Fruit fly (Drosophila melanogaster) whole organism, embryonic: ENCODE measurements around the gene Lamtor1.

Source experiments
- Abd-B ChIP-seq: fragments of 200-800 bp; sonication (Bioruptor generic); optimal IDR thresholded peaks from 2 replicates; lab custom pipeline; 2018; ENCODE audit warnings: missing biosample characterization, mild to moderate bottlenecking, missing genetic modification characterization, moderate library complexity
- CG14441 ChIP-seq: fragments of 200-800 bp; sonication (Bioruptor generic); IDR thresholded peaks from 2 replicates; pipeline ENCODE4 v1.3.6; 2022; ENCODE audit warnings: missing biosample characterization, missing genetic modification characterization
- CG16813 ChIP-seq: fragments of 200-800 bp; sonication (Bioruptor generic); IDR thresholded peaks from 3 replicates; pipeline ENCODE4 v1.3.6; 2022; ENCODE audit warnings: missing biosample characterization, missing genetic modification characterization; ENCODE audit not compliant: partially characterized antibody
- CG17612 ChIP-seq: fragments of 200-800 bp; sonication (Bioruptor generic); IDR thresholded peaks from 2 replicates; pipeline ENCODE4 v1.3.6; 2022; ENCODE audit warnings: missing biosample characterization, missing genetic modification characterization
- CG18764 ChIP-seq: fragments of 200-800 bp; sonication (Bioruptor generic); optimal IDR thresholded peaks from 3 replicates; lab custom pipeline; 2016; ENCODE audit warnings: missing biosample characterization, missing genetic modification characterization
- CG32532 ChIP-seq: fragments of 200-800 bp; sonication (Bioruptor generic); IDR thresholded peaks from 2 replicates; pipeline ENCODE4 v1.3.6; 2022; ENCODE audit warnings: missing biosample characterization, missing genetic modification characterization
- CG3847 ChIP-seq: fragments of 200-800 bp; sonication (Bioruptor generic); IDR thresholded peaks from 2 replicates; pipeline ENCODE4 v1.3.6; 2022; ENCODE audit warnings: missing biosample characterization, missing genetic modification characterization
- CG4854 ChIP-seq: fragments of 200-800 bp; sonication (Bioruptor generic); optimal IDR thresholded peaks from 2 replicates; lab custom pipeline; 2016; ENCODE audit warnings: missing biosample characterization, missing genetic modification characterization, inconsistent platforms
- CG5180 ChIP-seq: fragments of 200-800 bp; sonication (Bioruptor generic); optimal IDR thresholded peaks from 3 replicates; lab custom pipeline; 2017; ENCODE audit warnings: missing biosample characterization, missing genetic modification characterization, mild to moderate bottlenecking, moderate library complexity, missing genetic modification reagents
- CG7963 ChIP-seq: fragments of 200-800 bp; sonication (Bioruptor generic); IDR thresholded peaks from 3 replicates; pipeline ENCODE4 v1.3.6; 2022; ENCODE audit warnings: missing biosample characterization, missing genetic modification characterization; ENCODE audit not compliant: partially characterized antibody
- CG7987 ChIP-seq: fragments of 200-800 bp; sonication (Bioruptor generic); optimal IDR thresholded peaks from 2 replicates; lab custom pipeline; 2018; ENCODE audit warnings: missing biosample characterization, mild to moderate bottlenecking, missing genetic modification characterization, moderate library complexity
- CG8281 ChIP-seq: fragments of 200-800 bp; sonication (Bioruptor generic); optimal IDR thresholded peaks from 2 replicates; lab custom pipeline; 2018; ENCODE audit warnings: missing biosample characterization, mild to moderate bottlenecking, missing genetic modification characterization, moderate library complexity
- CG8388 ChIP-seq: fragments of 200-800 bp; sonication (Bioruptor generic); optimal IDR thresholded peaks from 2 replicates; lab custom pipeline; 2019; ENCODE audit warnings: missing biosample characterization, mild to moderate bottlenecking, missing genetic modification characterization, moderate library complexity
- CG8924 ChIP-seq: fragments of 200-800 bp; optimal IDR thresholded peaks from 3 replicates; lab custom pipeline; 2019; ENCODE audit warnings: missing biosample characterization, mild to moderate bottlenecking, missing genetic modification characterization, moderate library complexity
- Chrac-16 ChIP-seq: fragments of 200-800 bp; sonication (Bioruptor generic); optimal IDR thresholded peaks from 3 replicates; lab custom pipeline; 2016; ENCODE audit warnings: missing biosample characterization, missing genetic modification characterization
- CkIIα-i1 ChIP-seq: fragments of 200-800 bp; sonication (Bioruptor generic); IDR thresholded peaks from 2 replicates; pipeline ENCODE4 v1.3.6; 2022; ENCODE audit warnings: missing biosample characterization, missing genetic modification characterization
- Dp ChIP-seq: fragments of 200-800 bp; sonication (Bioruptor generic); optimal IDR thresholded peaks from 2 replicates; lab custom pipeline; 2018; ENCODE audit warnings: missing biosample characterization, mild to moderate bottlenecking, missing genetic modification characterization, moderate library complexity
- Drgx ChIP-seq: fragments of 200-800 bp; sonication (Bioruptor generic); IDR thresholded peaks from 2 replicates; pipeline ENCODE4 v1.3.6; 2022; ENCODE audit warnings: missing biosample characterization, missing genetic modification characterization
- ERR ChIP-seq: fragments of 200-800 bp; sonication (Bioruptor generic); optimal IDR thresholded peaks from 2 replicates; lab custom pipeline; 2016; ENCODE audit warnings: missing biosample characterization, missing genetic modification characterization
- Gug ChIP-seq: fragments of 200-800 bp; sonication (Bioruptor generic); IDR thresholded peaks from 4 replicates; pipeline ENCODE4 v1.3.6; 2022; ENCODE audit warnings: missing biosample characterization, missing genetic modification characterization
- Myb ChIP-seq: fragments of 200-800 bp; sonication (Bioruptor generic); optimal IDR thresholded peaks from 2 replicates; lab custom pipeline; 2016; ENCODE audit warnings: missing biosample characterization, missing genetic modification characterization
- Opbp ChIP-seq: fragments of 200-800 bp; sonication (Bioruptor generic); IDR thresholded peaks from 3 replicates; pipeline ENCODE4 v1.3.6; 2022; ENCODE audit warnings: missing biosample characterization, missing genetic modification characterization; ENCODE audit not compliant: partially characterized antibody
- PHDP ChIP-seq: fragments of 200-800 bp; sonication (Bioruptor generic); optimal IDR thresholded peaks from 3 replicates; lab custom pipeline; 2018; ENCODE audit warnings: missing biosample characterization, mild to moderate bottlenecking, missing genetic modification characterization, moderate library complexity
- Scr ChIP-seq: fragments of 200-800 bp; sonication (Bioruptor generic); IDR thresholded peaks from 2 replicates; pipeline ENCODE4 v1.3.6; 2022; ENCODE audit warnings: missing biosample characterization, missing genetic modification characterization; ENCODE audit not compliant: partially characterized antibody
- Stat92E ChIP-seq, 3 experiments: fragments of >200 bp in 2 of 3; fragments of 200-800 bp in 1 of 3; sonication (Bioruptor generic) in 1 of 3; optimal IDR thresholded peaks; 2 replicates each; lab custom pipeline; 2017 to 2019; ENCODE audit warnings: missing biosample characterization in 3 of 3, missing genetic modification characterization in 3 of 3, mild to moderate bottlenecking in 1 of 3, moderate library complexity in 1 of 3
- bbx ChIP-seq: fragments of 200-800 bp; sonication (Bioruptor generic); IDR thresholded peaks from 2 replicates; pipeline ENCODE4 v1.3.6; 2022; ENCODE audit warnings: missing biosample characterization, missing genetic modification characterization; ENCODE audit not compliant: partially characterized antibody
- cas ChIP-seq: fragments of 200-800 bp; sonication (Bioruptor generic); IDR thresholded peaks from 2 replicates; pipeline ENCODE4 v1.3.6; 2022; ENCODE audit warnings: missing biosample characterization, missing genetic modification characterization
- caup ChIP-seq: fragments of 200-800 bp; sonication (Bioruptor generic); optimal IDR thresholded peaks from 3 replicates; lab custom pipeline; 2017; ENCODE audit warnings: missing biosample characterization, mild to moderate bottlenecking, missing genetic modification characterization, moderate library complexity; ENCODE audit not compliant: severe bottlenecking
- corto ChIP-seq: fragments of 200-800 bp; sonication (Bioruptor generic); optimal IDR thresholded peaks from 2 replicates; lab custom pipeline; 2016; ENCODE audit warnings: missing biosample characterization, mild to moderate bottlenecking, missing genetic modification characterization, moderate library complexity
- dm ChIP-seq: fragments of 200-800 bp; sonication (Bioruptor generic); optimal IDR thresholded peaks from 3 replicates; lab custom pipeline; 2016; ENCODE audit warnings: missing biosample characterization, missing genetic modification characterization
- mam ChIP-seq: fragments of 200-800 bp; sonication (Bioruptor generic); optimal IDR thresholded peaks from 3 replicates; lab custom pipeline; 2016; ENCODE audit warnings: missing biosample characterization, missing genetic modification characterization
- mld ChIP-seq: fragments of 200-800 bp; sonication (Bioruptor generic); IDR thresholded peaks from 3 replicates; pipeline ENCODE4 v1.3.6; 2022; ENCODE audit warnings: missing biosample characterization, missing genetic modification characterization; ENCODE audit not compliant: partially characterized antibody
- nmo ChIP-seq: fragments of 200-800 bp; sonication (Bioruptor generic); optimal IDR thresholded peaks from 2 replicates; lab custom pipeline; 2018; ENCODE audit warnings: missing biosample characterization, mild to moderate bottlenecking, missing genetic modification characterization, moderate library complexity
- org-1 ChIP-seq: fragments of 200-800 bp; sonication (Bioruptor generic); optimal IDR thresholded peaks from 2 replicates; lab custom pipeline; 2017; ENCODE audit warnings: missing biosample characterization, missing genetic modification characterization
- pan ChIP-seq, 4 experiments: fragments of >200 bp in 3 of 4; fragments of 200-800 bp in 1 of 4; sonication (Bioruptor generic) in 1 of 4; optimal IDR thresholded peaks in 3 of 4; IDR thresholded peaks in 1 of 4; 2 replicates each; pipeline versions ENCODE4 v1.3.6 to Lab custom; 2017 to 2022; ENCODE audit warnings: missing biosample characterization in 2 of 4, missing genetic modification characterization in 2 of 4, mixed read lengths in 1 of 4
- repo ChIP-seq: fragments of 200-800 bp; sonication (Bioruptor generic); optimal IDR thresholded peaks from 2 replicates; lab custom pipeline; 2016; ENCODE audit warnings: missing biosample characterization, missing genetic modification characterization
- stwl ChIP-seq: fragments of 200-800 bp; sonication (Bioruptor generic); optimal IDR thresholded peaks from 3 replicates; lab custom pipeline; 2018; ENCODE audit warnings: missing biosample characterization, mild to moderate bottlenecking, missing genetic modification characterization, moderate library complexity
- trh ChIP-seq: fragments of 200-800 bp; sonication (Bioruptor generic); optimal IDR thresholded peaks from 2 replicates; lab custom pipeline; 2016; ENCODE audit warnings: missing biosample characterization, missing genetic modification characterization
- unpg ChIP-seq: fragments of 200-800 bp; sonication (Bioruptor generic); optimal IDR thresholded peaks from 3 replicates; lab custom pipeline; 2018; ENCODE audit warnings: missing biosample characterization, mild to moderate bottlenecking, missing genetic modification characterization, moderate library complexity
- usp ChIP-seq: fragments of >200 bp; optimal IDR thresholded peaks from 2 replicates; lab custom pipeline; 2017; ENCODE audit warnings: missing biosample characterization, missing genetic modification characterization

Gene Lamtor1

dm6 chr3L:20006269-20007265 lies 22.3 kb downstream of the Lamtor1 start (continued):
- TF ChIP-seq corto (GFP tag; lab: Kevin White, UChicago) (no peak), CG8281 (tag; lab: Kevin White, UChicago) (no peak), CG7963 (peak; percentile 100), trh (GFP tag; lab: Kevin White, UChicago) (no peak), pan (optimal IDR thresholded peaks at IDR 0.05; lab: Kevin White, UChicago) (no peak), pan (GFP tag; optimal IDR thresholded peaks at IDR 0.05 in 1 of 2, IDR thresholded peaks at IDR 0.05 in 1 of 2) (no peak), ERR (GFP tag; lab: Kevin White, UChicago) (no peak), CG14441 (GFP tag; lab: Robert Waterston, UW) (no peak), CG18764 (GFP tag; lab: Kevin White, UChicago) (no peak), Gug (GFP tag; lab: Robert Waterston, UW) (no peak), mam (no peak), usp (no peak), CG32532 (GFP tag; lab: Robert Waterston, UW) (no peak), CkIIα-i1 (GFP tag; lab: Robert Waterston, UW) (no peak), org-1 (GFP tag; lab: Kevin White, UChicago) (no peak), Drgx (GFP tag; lab: Robert Waterston, UW) (no peak), Scr (GFP tag; lab: Robert Waterston, UW) (peak; percentile 90), PHDP (tag; lab: Kevin White, UChicago) (no peak), cas (GFP tag; lab: Robert Waterston, UW) (no peak), Opbp (GFP tag; lab: Robert Waterston, UW) (peak; percentile 98; the same call in 2 of the 3 replicates), CG17612 (GFP tag; lab: Robert Waterston, UW) (no peak), CG3847 (no peak), Stat92E (GFP tag; optimal IDR thresholded peaks at IDR 0.05; lab: Kevin White, UChicago) (no peak), nmo (GFP tag; lab: Kevin White, UChicago) (no peak), stwl (tag; lab: Kevin White, UChicago) (peak; percentile 94), Chrac-16 (no peak), caup (GFP tag; lab: Kevin White, UChicago) (no peak), bbx (GFP tag; lab: Robert Waterston, UW) (peak; percentile 99), CG8388 (GFP tag; lab: Kevin White, UChicago) (no peak), CG7987 (GFP tag; lab: Kevin White, UChicago) (peak; percentile 61), CG8924 (tag; lab: Kevin White, UChicago) (no peak), mld (GFP tag; lab: Robert Waterston, UW) (peak; percentile 99), Abd-B (GFP tag; lab: Kevin White, UChicago) (no peak), CG16813 (GFP tag; lab: Robert Waterston, UW) (peak; percentile 93), Myb (GFP tag; lab: Kevin White, UChicago) (no peak), dm (GFP tag; lab: Kevin White, UChicago) (no peak), repo (GFP tag; lab: Kevin White, UChicago) (no peak), CG5180 (GFP tag; lab: Kevin White, UChicago) (peak; percentile 29), Dp (GFP tag; lab: Kevin White, UChicago) (peak; percentile 89), unpg (GFP tag; lab: Kevin White, UChicago) (no peak), CG4854 (GFP tag; lab: Kevin White, UChicago) (no peak)
- TF ChIP-seq, all 482 proteins: peak for 100
